Worm (Caenorhabditis elegans) whole organism, late embryonic: ENCODE measurements around the gene clec-50.
A peak's percentile ranks its signal among the peaks of the same experiment; 100 is the strongest.

Experiments
- C08G9.2 ChIP-seq: sonication (generic microtip); optimal IDR thresholded peaks from 2 replicates; lab custom pipeline; 2016; ENCODE audit warnings: mild to moderate bottlenecking, missing genetic modification characterization, moderate library complexity, missing compliant biosample characterization
- C38D4.7 ChIP-seq: fragments of 200-800 bp; sonication (Bioruptor generic); optimal IDR thresholded peaks from 2 replicates; lab custom pipeline; 2018; ENCODE audit warnings: mild to moderate bottlenecking, missing genetic modification characterization, moderate library complexity, missing compliant biosample characterization
- F13H6.1 ChIP-seq: sonication (generic microtip); optimal IDR thresholded peaks from 2 replicates; lab custom pipeline; 2016; ENCODE audit warnings: missing genetic modification characterization, missing compliant biosample characterization
- K02D7.2 ChIP-seq: sonication (generic microtip); optimal IDR thresholded peaks from 2 replicates; lab custom pipeline; 2017; ENCODE audit warnings: mild to moderate bottlenecking, missing genetic modification characterization, missing compliant biosample characterization
- Y22D7AL.16 ChIP-seq: sonication (generic microtip); optimal IDR thresholded peaks from 2 replicates; lab custom pipeline; 2016; ENCODE audit warnings: missing genetic modification characterization, missing compliant biosample characterization
- ahr-1 ChIP-seq: sonication (generic microtip); optimal IDR thresholded peaks from 2 replicates; lab custom pipeline; 2016; ENCODE audit warnings: missing genetic modification characterization, missing compliant biosample characterization
- ama-1 ChIP-seq: fragments of 150-350 bp; optimal IDR thresholded peaks from 2 replicates; lab custom pipeline; 2014
- ceh-14 ChIP-seq: sonication (generic microtip); optimal IDR thresholded peaks from 2 replicates; lab custom pipeline; 2016; ENCODE audit warnings: missing genotype, missing genetic modification characterization, missing compliant biosample characterization
- ceh-18 ChIP-seq: sonication (generic microtip); optimal IDR thresholded peaks from 2 replicates; lab custom pipeline; 2016; ENCODE audit warnings: missing genetic modification characterization, missing compliant biosample characterization
- ceh-19 ChIP-seq: fragments of 200-800 bp; sonication (Bioruptor generic); optimal IDR thresholded peaks from 2 replicates; lab custom pipeline; 2018; ENCODE audit warnings: mild to moderate bottlenecking, missing genetic modification characterization, missing compliant biosample characterization
- ceh-22 ChIP-seq: sonication (generic microtip); optimal IDR thresholded peaks from 2 replicates; lab custom pipeline; 2017; ENCODE audit warnings: missing biosample characterization, missing genetic modification characterization
- ceh-24 ChIP-seq: sonication (generic microtip); optimal IDR thresholded peaks from 2 replicates; lab custom pipeline; 2016; ENCODE audit warnings: mild to moderate bottlenecking, missing genetic modification characterization, missing compliant biosample characterization
- ceh-30 ChIP-seq: fragments of 150-350 bp; optimal IDR thresholded peaks from 2 replicates; lab custom pipeline; 2014; ENCODE audit warnings: missing biosample characterization, missing genetic modification characterization
- ceh-31 ChIP-seq: sonication (generic microtip); optimal IDR thresholded peaks from 2 replicates; lab custom pipeline; 2016; ENCODE audit warnings: missing genetic modification characterization, missing compliant biosample characterization
- ceh-45 ChIP-seq: fragments of 200-800 bp; sonication (Bioruptor generic); IDR thresholded peaks from 2 replicates; pipeline ENCODE4 v1.3.6; 2022; ENCODE audit warnings: missing genetic modification reagents, missing genetic modification characterization, missing compliant biosample characterization
- ceh-48 ChIP-seq: sonication (generic microtip); optimal IDR thresholded peaks from 2 replicates; lab custom pipeline; 2016; ENCODE audit warnings: missing genetic modification characterization, inconsistent platforms, missing compliant biosample characterization
- ceh-6 ChIP-seq: fragments of 200-800 bp; sonication (Bioruptor generic); optimal IDR thresholded peaks from 2 replicates; lab custom pipeline; 2018; ENCODE audit warnings: mild to moderate bottlenecking, missing genetic modification characterization, missing compliant biosample characterization
- che-1 ChIP-seq: sonication (generic microtip); optimal IDR thresholded peaks from 2 replicates; lab custom pipeline; 2016; ENCODE audit warnings: mild to moderate bottlenecking, missing genetic modification characterization, missing compliant biosample characterization
- dmd-4 ChIP-seq: sonication (generic microtip); optimal IDR thresholded peaks from 2 replicates; lab custom pipeline; 2016; ENCODE audit warnings: borderline replicate concordance, missing genetic modification characterization, missing compliant biosample characterization
- dve-1 ChIP-seq: sonication (generic microtip); optimal IDR thresholded peaks from 2 replicates; lab custom pipeline; 2017; ENCODE audit warnings: antibody characterized with exemption, mild to moderate bottlenecking, missing genetic modification characterization, missing compliant biosample characterization
- elt-2 ChIP-seq: sonication (generic microtip); optimal IDR thresholded peaks from 2 replicates; lab custom pipeline; 2016; ENCODE audit warnings: missing genetic modification reagents, missing genetic modification characterization, missing compliant biosample characterization
- ets-4 ChIP-seq: sonication (generic microtip); optimal IDR thresholded peaks from 2 replicates; lab custom pipeline; 2016; ENCODE audit warnings: missing genetic modification characterization, missing compliant biosample characterization
- fax-1 ChIP-seq: sonication (generic microtip); optimal IDR thresholded peaks from 2 replicates; lab custom pipeline; 2016; ENCODE audit warnings: missing genotype, missing genetic modification characterization, missing compliant biosample characterization
- fkh-10 ChIP-seq: fragments of 150-350 bp; optimal IDR thresholded peaks from 2 replicates; lab custom pipeline; 2014; ENCODE audit warnings: missing biosample characterization, missing genetic modification reagents, missing genetic modification characterization
- fkh-6 ChIP-seq: sonication (generic microtip); optimal IDR thresholded peaks from 2 replicates; lab custom pipeline; 2016; ENCODE audit warnings: missing genetic modification characterization, missing compliant biosample characterization
- hlh-30 ChIP-seq: sonication (generic microtip); optimal IDR thresholded peaks from 2 replicates; lab custom pipeline; 2017; ENCODE audit warnings: antibody characterized with exemption, missing genetic modification characterization, missing compliant biosample characterization; ENCODE audit not compliant: insufficient read depth
- hlh-8 ChIP-seq: sonication (generic microtip); optimal IDR thresholded peaks from 2 replicates; lab custom pipeline; 2016; ENCODE audit warnings: missing genotype, missing genetic modification characterization, missing compliant biosample characterization
- mec-3 ChIP-seq: sonication (generic microtip); optimal IDR thresholded peaks from 2 replicates; lab custom pipeline; 2016; ENCODE audit warnings: borderline replicate concordance, missing genetic modification characterization, missing compliant biosample characterization
- nhr-11 ChIP-seq: fragments of 150-350 bp; optimal IDR thresholded peaks from 2 replicates; lab custom pipeline; 2014; ENCODE audit warnings: missing biosample characterization, missing genetic modification characterization
- nhr-232 ChIP-seq: sonication (generic microtip); optimal IDR thresholded peaks from 2 replicates; lab custom pipeline; 2016; ENCODE audit warnings: missing genetic modification characterization, missing compliant biosample characterization
- odd-2 ChIP-seq: sonication (generic microtip); optimal IDR thresholded peaks from 2 replicates; lab custom pipeline; 2017; ENCODE audit warnings: antibody characterized with exemption, mild to moderate bottlenecking, missing genetic modification characterization, missing compliant biosample characterization
- pat-9 ChIP-seq: fragments of 200-800 bp; sonication (Bioruptor generic); optimal IDR thresholded peaks from 2 replicates; lab custom pipeline; 2018; ENCODE audit warnings: mild to moderate bottlenecking, missing genetic modification characterization, moderate library complexity, missing compliant biosample characterization
- pax-1 ChIP-seq: fragments of 150-350 bp; optimal IDR thresholded peaks from 2 replicates; lab custom pipeline; 2014; ENCODE audit warnings: missing biosample characterization, missing genetic modification characterization
- pha-2 ChIP-seq: sonication (generic microtip); optimal IDR thresholded peaks from 2 replicates; lab custom pipeline; 2017; ENCODE audit warnings: mild to moderate bottlenecking, missing genetic modification characterization, missing compliant biosample characterization
- pha-4 ChIP-seq: fragments of 150-350 bp; optimal IDR thresholded peaks from 2 replicates; lab custom pipeline; 2018; ENCODE audit warnings: missing biosample characterization, missing genetic modification reagents, missing genetic modification characterization
- rnt-1 ChIP-seq: sonication (generic microtip); optimal IDR thresholded peaks from 2 replicates; lab custom pipeline; 2016; ENCODE audit warnings: missing genetic modification characterization, missing compliant biosample characterization
- sdc-2 ChIP-seq: sonication (generic microtip); optimal IDR thresholded peaks from 2 replicates; lab custom pipeline; 2016; ENCODE audit warnings: missing genotype, missing genetic modification characterization, missing compliant biosample characterization
- sox-2 ChIP-seq: fragments of 200-800 bp; sonication (Bioruptor generic); IDR thresholded peaks from 2 replicates; pipeline ENCODE4 v1.3.6; 2022; ENCODE audit warnings: missing genetic modification reagents, missing genetic modification characterization, missing compliant biosample characterization
- sox-4 ChIP-seq: sonication (generic microtip); optimal IDR thresholded peaks from 2 replicates; lab custom pipeline; 2017; ENCODE audit warnings: mild to moderate bottlenecking, missing genetic modification characterization, inconsistent platforms, missing compliant biosample characterization
- tbx-7 ChIP-seq: sonication (generic microtip); optimal IDR thresholded peaks from 2 replicates; lab custom pipeline; 2016; ENCODE audit warnings: missing genotype, missing genetic modification characterization, missing compliant biosample characterization
- ttx-3 ChIP-seq: sonication (generic microtip); optimal IDR thresholded peaks from 2 replicates; lab custom pipeline; 2016; ENCODE audit warnings: missing genetic modification reagents, missing genetic modification characterization, missing compliant biosample characterization
- unc-55 ChIP-seq: sonication (generic microtip); optimal IDR thresholded peaks from 2 replicates; lab custom pipeline; 2017; ENCODE audit warnings: missing biosample characterization, missing genetic modification reagents, missing genetic modification characterization
- unc-86 ChIP-seq: sonication (generic microtip); optimal IDR thresholded peaks from 2 replicates; lab custom pipeline; 2016; ENCODE audit warnings: missing genetic modification characterization, missing compliant biosample characterization

clec-50 gene

DNA sequence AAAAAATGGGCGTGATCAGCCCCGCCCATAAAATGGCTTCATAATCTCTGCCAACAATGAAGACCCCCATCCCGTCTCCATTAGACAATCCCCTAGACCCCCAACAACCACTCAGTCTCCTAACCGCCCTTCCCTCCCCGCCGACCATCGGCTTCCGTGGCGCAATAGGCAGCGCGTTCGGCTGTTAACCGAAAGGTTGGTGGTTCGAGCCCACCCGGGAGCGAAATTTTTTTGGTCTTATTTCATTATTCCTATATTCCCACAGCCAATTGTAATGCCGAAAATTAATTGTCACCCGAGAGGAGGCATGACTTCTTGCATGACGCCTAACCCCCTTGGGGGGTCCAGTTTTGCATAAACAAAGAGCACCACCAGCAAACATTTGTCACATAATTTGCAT lies 32.3 kb downstream of the clec-50 start (continued):
- TF ChIP-seq Y22D7AL.16 (peak; percentile 47), ceh-45 (GFP tag; lab: Robert Waterston, UW) (peak; percentile 76; the same call in 1 of the 2 replicates), unc-86 (peak; percentile 21), fkh-10 (GFP tag; lab: Kevin White, UChicago) (no peak), elt-2 (tag; lab: Kevin White, UChicago) (peak; percentile 54), K02D7.2 (tag; lab: Kevin White, UChicago) (no peak), nhr-232 (tag; lab: Kevin White, UChicago) (peak; percentile 55), pha-4 (tag; lab: Kevin White, UChicago) (no peak), rnt-1 (tag; lab: Kevin White, UChicago) (no peak), ceh-18 (tag; lab: Kevin White, UChicago) (no peak), mec-3 (tag; lab: Kevin White, UChicago) (no peak), ttx-3 (tag; lab: Kevin White, UChicago) (peak; percentile 45), ceh-22 (tag; lab: Kevin White, UChicago) (no peak), ceh-14 (tag; lab: Kevin White, UChicago) (peak; percentile 22), tbx-7 (tag; lab: Kevin White, UChicago) (no peak), sdc-2 (tag; lab: Kevin White, UChicago) (peak; percentile 34), nhr-11 (no peak), pha-2 (tag; lab: Kevin White, UChicago) (peak; percentile 87), odd-2 (no peak), ceh-31 (tag; lab: Kevin White, UChicago) (no peak), ets-4 (tag; lab: Kevin White, UChicago) (no peak), fax-1 (tag; lab: Kevin White, UChicago) (no peak), hlh-30 (tag; lab: Kevin White, UChicago) (no peak), sox-2 (GFP tag; lab: Robert Waterston, UW) (peak; percentile 51), dmd-4 (tag; lab: Kevin White, UChicago) (peak; percentile 5)

- TF ChIP-seq C38D4.7 (GFP tag; lab: Kevin White, UChicago) (no peak), ceh-48 (tag; lab: Kevin White, UChicago) (no peak), F13H6.1 (tag; lab: Kevin White, UChicago) (no peak), dve-1 (tag; lab: Kevin White, UChicago) (no peak), ama-1 (lab: Kevin White, UChicago) (no peak), ceh-24 (tag; lab: Kevin White, UChicago) (no peak), ceh-6 (GFP tag; lab: Kevin White, UChicago) (no peak), unc-86 (no peak), ceh-19 (no peak), C08G9.2 (tag; lab: Kevin White, UChicago) (no peak), hlh-8 (tag; lab: Kevin White, UChicago) (no peak), che-1 (no peak), ceh-30 (tag; lab: Kevin White, UChicago) (no peak), mec-3 (tag; lab: Kevin White, UChicago) (no peak), pat-9 (no peak), sox-4 (tag; lab: Kevin White, UChicago) (no peak), odd-2 (no peak), unc-55 (GFP tag; lab: Kevin White, UChicago) (no peak)
- TF ChIP-seq, all 69 proteins: peak for 0
These were observed 35.9 kb downstream of the clec-50 start, which contains the start of gene Y116F11A.6 for ce11 chrV:19719253-19719652. Gene Y116F11A.6 (plus strand): TSS chrV:19719553.

DNA sequence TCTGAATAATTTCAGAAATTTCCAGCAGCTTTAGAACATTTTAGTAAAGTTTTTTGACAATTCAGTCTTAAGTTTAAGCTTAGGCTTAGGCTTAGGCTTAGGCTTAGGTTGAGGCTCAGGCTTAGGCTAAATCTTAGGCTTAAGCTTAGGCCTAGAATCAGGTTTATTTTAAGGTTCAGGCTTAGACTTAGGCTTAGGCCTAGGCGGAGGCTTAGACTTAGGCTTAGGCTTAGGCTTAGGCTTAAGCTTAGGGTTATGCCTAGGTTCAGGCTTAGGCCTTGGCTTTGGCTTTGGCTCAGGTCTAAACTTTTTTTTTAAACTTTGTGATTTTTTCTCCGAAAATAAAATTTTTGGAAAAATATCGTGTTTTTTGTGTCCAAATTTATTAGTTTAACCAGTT lies 36.5 kb downstream of the clec-50 start:
- TF ChIP-seq fkh-10 (GFP tag; lab: Kevin White, UChicago), result no peak
- no peak for TF ChIP-seq dmd-4 (tag; lab: Kevin White, UChicago)
- no peak for TF ChIP-seq pax-1
- TF ChIP-seq ahr-1 (tag; lab: Kevin White, UChicago), result no peak
- TF ChIP-seq unc-55 (GFP tag; lab: Kevin White, UChicago), result no peak
- TF ChIP-seq F13H6.1 (tag; lab: Kevin White, UChicago), result no peak
- no peak for TF ChIP-seq pha-4 (tag; lab: Kevin White, UChicago)
- TF ChIP-seq hlh-30 (tag; lab: Kevin White, UChicago), result no peak
- no peak for TF ChIP-seq K02D7.2 (tag; lab: Kevin White, UChicago)
- no peak for TF ChIP-seq fkh-6 (tag; lab: Kevin White, UChicago)
- TF ChIP-seq ceh-45 (GFP tag; lab: Robert Waterston, UW), result no peak
- no peak for TF ChIP-seq fax-1 (tag; lab: Kevin White, UChicago)
